Worm (Caenorhabditis elegans): Measurements from ENCODE around the gene mbk-1.
A peak's percentile ranks its signal among the peaks of the same experiment; 100 is the strongest.

Gene mbk-1

DNA sequence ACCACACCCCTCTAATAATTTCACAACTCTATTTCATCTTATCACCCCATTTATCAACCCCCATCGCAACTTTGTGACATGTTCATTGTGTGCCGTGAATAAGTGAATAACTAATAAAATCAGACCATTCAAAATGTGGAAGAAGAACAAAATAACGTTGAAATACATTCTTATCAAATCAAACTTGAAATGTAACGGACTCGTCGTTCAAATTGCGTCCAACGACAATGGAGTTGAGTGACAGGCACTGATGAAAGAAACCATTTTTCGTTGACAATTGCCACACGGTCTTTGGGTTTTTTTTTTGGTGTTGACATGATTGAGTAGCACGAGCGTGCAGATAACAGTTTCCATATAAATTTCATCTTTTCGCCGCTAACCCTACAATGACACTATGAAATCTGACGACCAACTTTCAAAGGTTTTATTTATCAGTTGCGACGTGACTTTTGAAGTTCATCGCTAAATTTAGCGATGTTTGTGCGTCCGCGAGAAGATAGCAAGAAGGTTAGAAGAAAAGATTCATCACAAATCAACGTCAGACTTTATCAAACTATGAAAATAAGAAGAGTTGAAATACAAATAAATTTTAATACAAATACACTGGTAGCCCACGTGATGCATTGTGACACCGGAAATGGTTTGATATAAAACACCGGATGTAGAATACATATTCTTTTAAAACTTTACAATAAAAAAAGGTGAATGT, 40.8 kb downstream of the mbk-1 start (continued):
- TF ChIP-seq Y5F2A.4 (GFP tag; optimal IDR thresholded peaks at IDR 0.05): no peak
- peak; percentile 39 for TF ChIP-seq gei-8 (GFP tag; optimal IDR thresholded peaks at IDR 0.05)
- TF ChIP-seq mep-1 (tag; optimal IDR thresholded peaks at IDR 0.05): no peak
- 0 out of 2 replicates have a peak, but pooled peaks have one; percentile 39 for TF ChIP-seq pha-4 (GFP tag; IDR thresholded peaks at IDR 0.05)
- TF ChIP-seq pha-4 (tag; optimal IDR thresholded peaks at IDR 0.05): no peak
- no peak for TF ChIP-seq lin-39 (tag; optimal IDR thresholded peaks at IDR 0.05)
- no peak for TF ChIP-seq Y105C5A.15 (GFP tag; IDR thresholded peaks at IDR 0.05)

DNA sequence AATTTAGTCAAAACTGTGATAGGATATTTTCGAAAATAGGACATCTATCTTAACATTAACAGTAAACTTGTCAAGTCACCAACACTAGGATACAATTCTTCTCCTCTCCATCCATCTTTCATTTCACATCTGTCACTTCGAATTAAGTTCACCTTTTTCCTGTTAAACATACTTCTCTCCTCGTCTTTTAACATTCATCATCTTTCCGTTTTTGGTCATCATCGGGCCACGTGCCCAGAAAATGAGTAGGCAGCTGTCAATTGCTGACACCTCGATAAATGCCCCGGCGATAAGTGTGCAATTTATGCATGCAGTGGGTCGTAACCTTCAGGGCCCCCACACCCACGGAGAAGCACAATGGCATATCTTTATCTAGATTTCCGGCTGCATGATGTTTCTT, 44.2 kb downstream of the mbk-1 start:
- TF ChIP-seq hlh-30 (tag; optimal IDR thresholded peaks at IDR 0.05; ENCODE audit: insufficient read depth) (peak; percentile 30), dmd-6 (GFP tag; IDR thresholded peaks at IDR 0.05) (peak; percentile 77), ceh-20 (GFP tag; IDR thresholded peaks at IDR 0.05) (peak; percentile 83; the same call in 1 of the 2 replicates), unc-62 (GFP tag; optimal IDR thresholded peaks at IDR 0.05 in 1 of 2) (peak in 1 of 2 experiments; percentile 89), unc-62 (tag; optimal IDR thresholded peaks at IDR 0.05) (no peak), mxl-3 (GFP tag; optimal IDR thresholded peaks at IDR 0.05) (peak; percentile 25), hlh-11 (tag; optimal IDR thresholded peaks at IDR 0.05) (peak; percentile 22), mdl-1 (tag; optimal IDR thresholded peaks at IDR 0.05) (peak in 1 of 2 experiments; percentile 33), mdt-29 (GFP tag; IDR thresholded peaks at IDR 0.05) (no peak), madf-5 (GFP tag; IDR thresholded peaks at IDR 0.05) (no peak), nhr-28 (tag; optimal IDR thresholded peaks at IDR 0.05) (peak; percentile 34)

DNA sequence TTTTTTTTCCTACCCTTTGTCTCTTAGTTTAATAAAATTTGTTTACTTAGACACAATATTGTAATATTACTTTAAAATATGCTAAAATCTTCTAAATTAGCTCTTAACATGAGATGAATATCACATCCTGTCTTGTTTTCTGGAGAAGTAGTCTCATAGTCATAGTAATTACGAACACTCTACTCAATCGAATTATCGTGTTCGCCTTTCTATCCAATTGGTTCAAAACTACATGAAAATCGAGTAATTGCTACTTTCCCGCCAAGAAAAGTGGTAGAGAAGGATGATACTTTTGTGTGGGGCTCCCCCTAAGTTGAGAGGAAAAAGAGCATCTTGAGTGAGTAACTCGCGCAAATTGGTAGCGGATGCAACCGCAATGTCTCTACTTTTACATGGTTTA, 46.2 kb downstream of the mbk-1 start:
- TF ChIP-seq vab-7 (GFP tag; IDR thresholded peaks at IDR 0.05): no peak
- TF ChIP-seq ZK337.2 (GFP tag; IDR thresholded peaks at IDR 0.05): no peak
- no peak for TF ChIP-seq attf-4 (tag; optimal IDR thresholded peaks at IDR 0.05)
- no peak for TF ChIP-seq lin-15B (tag; optimal IDR thresholded peaks at IDR 0.05)
- TF ChIP-seq ceh-82 (tag; optimal IDR thresholded peaks at IDR 0.05): no peak
- TF ChIP-seq fos-1 (tag; optimal IDR thresholded peaks at IDR 0.05): no peak
- no peak for TF ChIP-seq mdt-29 (GFP tag; IDR thresholded peaks at IDR 0.05)
- no peak for TF ChIP-seq zip-11 (GFP tag; IDR thresholded peaks at IDR 0.05)
- no peak for TF ChIP-seq zip-2 (tag; optimal IDR thresholded peaks at IDR 0.05)
- no peak for TF ChIP-seq Y105C5A.15 (GFP tag; IDR thresholded peaks at IDR 0.05)
- TF ChIP-seq dpl-1 (GFP tag; optimal IDR thresholded peaks at IDR 0.05): no peak
- no peak for TF ChIP-seq hif-1 (tag; optimal IDR thresholded peaks at IDR 0.05)

DNA sequence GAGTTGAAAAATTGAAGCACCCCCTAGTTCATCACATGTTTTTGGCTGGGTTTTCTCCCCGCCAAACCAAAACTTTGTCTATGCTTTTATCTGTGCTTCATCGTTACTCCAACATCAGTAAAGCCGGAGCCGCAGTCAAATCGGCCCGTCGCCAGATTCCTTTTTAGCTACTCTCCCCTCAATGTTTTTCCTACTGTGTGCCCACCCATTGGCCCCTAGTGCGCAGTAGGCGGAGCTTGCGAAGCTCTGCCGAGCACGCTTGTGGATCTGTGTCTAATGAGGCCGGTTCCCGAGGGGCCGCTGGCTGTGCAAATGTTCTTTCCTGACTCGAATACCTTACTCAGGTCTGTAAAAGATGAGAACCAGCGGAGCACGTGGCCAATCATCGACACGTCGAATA, 48.0 kb downstream of the mbk-1 start:
- TF ChIP-seq lin-39 (tag; optimal IDR thresholded peaks at IDR 0.05) (no peak), vab-7 (GFP tag; IDR thresholded peaks at IDR 0.05) (peak; percentile 41; the same call in 1 of the 2 replicates), madf-9 (GFP tag; conservative IDR thresholded peaks at IDR 0.05) (no peak), ztf-11 (tag; optimal IDR thresholded peaks at IDR 0.05) (no peak), egl-43 (GFP tag; IDR thresholded peaks at IDR 0.05) (0 out of 2 replicates have a peak, but pooled peaks have one; percentile 15), set-16 (GFP tag; IDR thresholded peaks at IDR 0.05) (peak; percentile 54; the same call in 1 of the 2 replicates), cey-2 (tag; optimal IDR thresholded peaks at IDR 0.05; ENCODE audit: borderline replicate concordance, insufficient read depth) (no peak), ceh-20 (GFP tag; IDR thresholded peaks at IDR 0.05) (peak; percentile 39; the same call in 1 of the 2 replicates), aly-2 (tag; optimal IDR thresholded peaks at IDR 0.05) (no peak), unc-62 (GFP tag; optimal IDR thresholded peaks at IDR 0.05 in 1 of 2) (peak in 1 of 2 experiments; percentile 15), unc-62 (tag; optimal IDR thresholded peaks at IDR 0.05) (no peak), ctbp-1 (GFP tag; IDR thresholded peaks at IDR 0.05) (0 out of 2 replicates have a peak, but pooled peaks have one; percentile 13)
